Worm (Caenorhabditis elegans) whole organism, L3 larva: Measurements from ENCODE around the gene F49C5.5.

Source experiments
- ama-1 ChIP-seq: fragments of 150-350 bp; optimal IDR thresholded peaks from 2 replicates; lab custom pipeline; 2018
- ceh-82 ChIP-seq: fragments of 150-350 bp; optimal IDR thresholded peaks from 2 replicates; lab custom pipeline; 2014; ENCODE audit warnings: missing biosample characterization, missing genetic modification characterization
- pqm-1 ChIP-seq: fragments of 150-350 bp; optimal IDR thresholded peaks from 2 replicates; lab custom pipeline; 2017; ENCODE audit warnings: missing biosample characterization, missing genetic modification characterization, inconsistent platforms
- snpc-4 ChIP-seq: fragments of 150-350 bp; optimal IDR thresholded peaks from 2 replicates; lab custom pipeline; 2014; ENCODE audit warnings: missing biosample characterization, missing genetic modification characterization

DNA sequence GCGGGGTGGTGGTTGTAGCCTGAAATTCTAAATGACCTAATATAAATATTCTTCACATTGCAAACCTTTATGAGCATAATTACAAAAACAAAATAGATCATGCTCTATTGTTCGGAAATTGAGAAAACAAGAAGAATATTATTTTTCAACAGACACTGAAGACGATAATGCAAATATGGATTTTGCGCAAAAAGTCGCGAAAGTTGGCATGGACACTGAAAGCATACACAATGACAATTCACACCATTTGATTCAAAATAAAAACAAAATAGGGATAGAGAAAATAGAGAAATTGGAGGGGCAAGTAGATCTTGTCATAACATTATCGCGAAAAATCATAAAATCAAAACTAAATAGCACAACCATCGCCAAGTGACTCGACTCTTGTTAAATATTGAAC lies 26.4 kb upstream of the F49C5.5 start, which contains the start of gene Y38E10A.35:
- TF ChIP-seq snpc-4 (no peak), pqm-1 (no peak), ceh-82 (tag; lab: Kevin White, UChicago) (no peak), ama-1 (lab: Kevin White, UChicago) (no peak)
